Fruit fly (Drosophila melanogaster): ENCODE measurements around the gene CG12983.

The CG12983 gene

DNA sequence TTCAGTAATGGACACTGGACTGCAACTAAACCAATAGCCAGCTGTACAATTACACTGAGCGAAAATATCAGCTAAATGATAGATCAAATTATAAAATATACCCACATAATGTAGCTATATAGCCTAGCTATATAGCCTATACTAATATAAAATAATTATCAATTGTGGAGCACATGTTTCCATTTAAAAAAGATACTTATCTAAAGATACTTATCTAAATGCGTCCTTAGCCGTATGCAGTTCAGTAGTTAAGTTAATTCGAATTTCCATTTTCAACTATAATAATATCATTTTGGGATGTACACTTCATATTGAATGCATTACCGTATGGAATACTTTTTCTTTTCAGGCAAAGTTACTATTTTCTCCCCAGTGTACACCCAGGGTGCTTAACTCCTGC, 47.6 kb downstream of the CG12983 start (continued):
- TF ChIP-seq row (GFP tag; IDR thresholded peaks at IDR 0.05), result peak; percentile 30; the same call in 2 of the 3 replicates
- TF ChIP-seq zen (tag; optimal IDR thresholded peaks at IDR 0.05), result no peak
- TF ChIP-seq cwo (GFP tag; optimal IDR thresholded peaks at IDR 0.05), result no peak
- peak; percentile 16 for TF ChIP-seq bab2 (GFP tag; optimal IDR thresholded peaks at IDR 0.05)
- TF ChIP-seq CG6254 (GFP tag; optimal IDR thresholded peaks at IDR 0.05), result peak; percentile 9
- TF ChIP-seq CG7963 (GFP tag; IDR thresholded peaks at IDR 0.05; ENCODE audit: partially characterized antibody), result no peak
- peak; percentile 83 for TF ChIP-seq sens (GFP tag)
- peak; percentile 50 for TF ChIP-seq CG18262 (tag; optimal IDR thresholded peaks at IDR 0.05)
- no peak for TF ChIP-seq gsb (GFP tag; IDR thresholded peaks at IDR 0.05)
- peak; percentile 13 for TF ChIP-seq CG17829 (tag; optimal IDR thresholded peaks at IDR 0.05)
- peak in 1 of 2 experiments; percentile 23 for TF ChIP-seq bsh (GFP tag; optimal IDR thresholded peaks at IDR 0.05)
- peak; percentile 36 for TF ChIP-seq unpg (GFP tag; optimal IDR thresholded peaks at IDR 0.05)
- no peak for TF ChIP-seq lbe (GFP tag; optimal IDR thresholded peaks at IDR 0.05)
- peak; percentile 68; the same call in 2 of the 3 replicates for TF ChIP-seq CG17361 (GFP tag; IDR thresholded peaks at IDR 0.05)
- peak; percentile 29 for TF ChIP-seq CoRest (tag; optimal IDR thresholded peaks at IDR 0.05)
- peak; percentile 29 for TF ChIP-seq CG12391 (tag; optimal IDR thresholded peaks at IDR 0.05)
- no peak for TF ChIP-seq CG12299 (tag; optimal IDR thresholded peaks at IDR 0.05)
- TF ChIP-seq grau (tag; optimal IDR thresholded peaks at IDR 0.05), result peak; percentile 39
- TF ChIP-seq dmrt11E (tag; optimal IDR thresholded peaks at IDR 0.05), result peak; percentile 54
- TF ChIP-seq CG12659 (GFP tag; optimal IDR thresholded peaks at IDR 0.05), result peak; percentile 17
- TF ChIP-seq org-1 (GFP tag; optimal IDR thresholded peaks at IDR 0.05), result peak; percentile 36
- TF ChIP-seq CG8765 (GFP tag; IDR thresholded peaks at IDR 0.05), result no peak
- peak; percentile 46 for TF ChIP-seq CG11504 (tag; optimal IDR thresholded peaks at IDR 0.05)
- TF ChIP-seq CG16815 (GFP tag; optimal IDR thresholded peaks at IDR 0.05), result peak; percentile 20
- TF ChIP-seq Hr3 (GFP tag; optimal IDR thresholded peaks at IDR 0.05), result peak; percentile 1
- TF ChIP-seq Lim3 (GFP tag; IDR thresholded peaks at IDR 0.05), result no peak
- TF ChIP-seq CG2712 (tag; optimal IDR thresholded peaks at IDR 0.05), result peak; percentile 49
- peak; percentile 36 for TF ChIP-seq D19A (tag; optimal IDR thresholded peaks at IDR 0.05)
- peak; percentile 4 for TF ChIP-seq Blimp-1 (GFP tag; optimal IDR thresholded peaks at IDR 0.05)
- peak; percentile 19 for TF ChIP-seq gsb-n (tag; optimal IDR thresholded peaks at IDR 0.05)
- peak; percentile 31 for TF ChIP-seq CG15696 (tag; optimal IDR thresholded peaks at IDR 0.05)
- peak; percentile 10 for TF ChIP-seq Lhr (GFP tag; optimal IDR thresholded peaks at IDR 0.05)
- TF ChIP-seq phol (tag; optimal IDR thresholded peaks at IDR 0.05), result peak; percentile 59
- no peak for TF ChIP-seq CG14050 (GFP tag; IDR thresholded peaks at IDR 0.05)
- TF ChIP-seq CG30403 (GFP tag; optimal IDR thresholded peaks at IDR 0.05), result peak; percentile 11
- TF ChIP-seq nmo (GFP tag; optimal IDR thresholded peaks at IDR 0.05), result peak; percentile 46
- TF ChIP-seq Oli (tag; optimal IDR thresholded peaks at IDR 0.05), result peak; percentile 36
- TF ChIP-seq CG10267 (tag; optimal IDR thresholded peaks at IDR 0.05), result peak; percentile 2
- TF ChIP-seq CG7556 (GFP tag; optimal IDR thresholded peaks at IDR 0.05), result peak; percentile 53
- no peak for TF ChIP-seq az2 (GFP tag; optimal IDR thresholded peaks at IDR 0.05)
- peak; percentile 57 for TF ChIP-seq CG10979 (tag; optimal IDR thresholded peaks at IDR 0.05)
- peak; percentile 41 for TF ChIP-seq CG14710 (tag; optimal IDR thresholded peaks at IDR 0.05)
- TF ChIP-seq CG7357 (GFP tag; IDR thresholded peaks at IDR 0.05), result 0 out of 3 replicates have a peak, but pooled peaks have one; percentile 22
- TF ChIP-seq Sox100B (GFP tag; optimal IDR thresholded peaks at IDR 0.05), result peak; percentile 32
- TF ChIP-seq lola (GFP tag; optimal IDR thresholded peaks at IDR 0.05), result peak in 1 of 3 experiments; percentile 58
